Fruit fly (Drosophila melanogaster): ENCODE data around the gene Calx.
A peak's percentile ranks its signal among the peaks of the same experiment; 100 is the strongest.

Calx gene

DNA sequence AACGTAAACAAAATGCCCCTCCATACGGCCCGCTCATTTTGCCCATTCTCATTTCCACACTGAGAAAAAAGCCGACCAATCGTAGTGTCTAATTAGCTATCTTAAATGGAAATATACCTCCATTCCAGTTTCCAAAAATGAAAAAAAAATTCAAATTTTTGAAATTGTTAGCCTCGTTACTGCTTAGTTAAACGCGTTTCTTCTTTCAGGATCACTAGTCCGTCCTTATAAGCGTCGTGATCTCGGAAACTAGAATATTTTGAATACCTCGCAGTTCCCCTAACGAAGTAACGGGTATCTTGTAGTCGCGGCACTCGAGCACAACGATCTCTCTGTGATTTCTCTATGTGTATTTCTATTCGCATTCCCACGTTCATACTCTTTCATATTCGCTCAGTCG lies 11.7 kb downstream of the Calx start (continued):
- TF ChIP-seq pnt (GFP tag; optimal IDR thresholded peaks at IDR 0.05) (peak; percentile 43), lov (optimal IDR thresholded peaks at IDR 0.05) (no peak), lov (GFP tag; IDR thresholded peaks at IDR 0.05) (no peak), CG3838 (GFP tag; optimal IDR thresholded peaks at IDR 0.05) (no peak), tx (GFP tag; optimal IDR thresholded peaks at IDR 0.05) (peak; percentile 58), bbx (GFP tag; IDR thresholded peaks at IDR 0.05; ENCODE audit: partially characterized antibody) (no peak), unpg (GFP tag; optimal IDR thresholded peaks at IDR 0.05) (peak; percentile 50), ase (GFP tag; IDR thresholded peaks at IDR 0.05) (no peak), yki (optimal IDR thresholded peaks at IDR 0.05) (no peak), D (optimal IDR thresholded peaks at IDR 0.05) (no peak), D (GFP tag; optimal IDR thresholded peaks at IDR 0.05) (peak; percentile 52), seq (GFP tag; IDR thresholded peaks at IDR 0.05) (0 out of 2 replicates have a peak, but pooled peaks have one; percentile 36), Six4 (GFP tag; optimal IDR thresholded peaks at IDR 0.05) (no peak), CG33213 (GFP tag; optimal IDR thresholded peaks at IDR 0.05) (no peak), zfh2 (GFP tag; optimal IDR thresholded peaks at IDR 0.05) (peak; percentile 61), BEAF-32 (GFP tag; optimal IDR thresholded peaks at IDR 0.05) (no peak), luna (GFP tag; optimal IDR thresholded peaks at IDR 0.05) (peak; percentile 32), hkb (optimal IDR thresholded peaks at IDR 0.05) (no peak), hkb (GFP tag; IDR thresholded peaks at IDR 0.05) (peak; percentile 46; the same call in 1 of the 2 replicates), Elba2 (GFP tag; optimal IDR thresholded peaks at IDR 0.05) (no peak), Hr39 (optimal IDR thresholded peaks at IDR 0.05) (no peak), Hmx (GFP tag; optimal IDR thresholded peaks at IDR 0.05) (no peak), CG10321 (GFP tag; IDR thresholded peaks at IDR 0.05) (no peak), gsb (GFP tag; IDR thresholded peaks at IDR 0.05) (no peak), CG14050 (GFP tag; IDR thresholded peaks at IDR 0.05) (peak; percentile 45; the same call in 1 of the 3 replicates), CG32532 (GFP tag; IDR thresholded peaks at IDR 0.05) (peak; percentile 63), CG2889 (GFP tag; IDR thresholded peaks at IDR 0.05) (no peak), disco-r (GFP tag; optimal IDR thresholded peaks at IDR 0.05) (peak; percentile 59), Mad (GFP tag; optimal IDR thresholded peaks at IDR 0.05) (no peak), CG17568 (GFP tag; optimal IDR thresholded peaks at IDR 0.05) (no peak), CG4424 (GFP tag; optimal IDR thresholded peaks at IDR 0.05) (peak; percentile 13), toy (GFP tag; IDR thresholded peaks at IDR 0.05) (no peak), CG12219 (GFP tag; optimal IDR thresholded peaks at IDR 0.05) (peak; percentile 13), grn (GFP tag; optimal IDR thresholded peaks at IDR 0.05) (no peak), CG3281 (GFP tag; optimal IDR thresholded peaks at IDR 0.05) (peak; percentile 68), CG4707 (GFP tag; optimal IDR thresholded peaks at IDR 0.05) (no peak), CG11504 (tag; optimal IDR thresholded peaks at IDR 0.05) (peak; percentile 80), CG6175 (GFP tag; IDR thresholded peaks at IDR 0.05) (peak; percentile 18; the same call in 1 of the 3 replicates), CG9727 (GFP tag; optimal IDR thresholded peaks at IDR 0.05) (peak; percentile 45), CG8359 (GFP tag; optimal IDR thresholded peaks at IDR 0.05; ENCODE audit: borderline replicate concordance) (no peak), Nf-YC (tag; optimal IDR thresholded peaks at IDR 0.05) (peak; percentile 53), exex (tag; optimal IDR thresholded peaks at IDR 0.05) (no peak), sob (GFP tag; IDR thresholded peaks at IDR 0.05) (peak; percentile 52; the same call in 1 of the 2 replicates), CG30020 (tag; optimal IDR thresholded peaks at IDR 0.05) (no peak), CG30403 (GFP tag; optimal IDR thresholded peaks at IDR 0.05) (peak; percentile 71), dati (GFP tag; IDR thresholded peaks at IDR 0.05) (no peak), CG13296 (GFP tag; optimal IDR thresholded peaks at IDR 0.05) (peak; percentile 69), CG6765 (GFP tag; optimal IDR thresholded peaks at IDR 0.05) (peak; percentile 51), insv (GFP tag; optimal IDR thresholded peaks at IDR 0.05) (no peak), slp2 (GFP tag; optimal IDR thresholded peaks at IDR 0.05) (no peak), CG4854 (GFP tag; optimal IDR thresholded peaks at IDR 0.05) (peak; percentile 23), CG31365 (tag; optimal IDR thresholded peaks at IDR 0.05) (no peak), ems (GFP tag; optimal IDR thresholded peaks at IDR 0.05) (no peak), CG3163 (GFP tag; optimal IDR thresholded peaks at IDR 0.05) (peak; percentile 12)
